Fruit fly (Drosophila melanogaster): Measurements from ENCODE around the gene CG31128.

DNA sequence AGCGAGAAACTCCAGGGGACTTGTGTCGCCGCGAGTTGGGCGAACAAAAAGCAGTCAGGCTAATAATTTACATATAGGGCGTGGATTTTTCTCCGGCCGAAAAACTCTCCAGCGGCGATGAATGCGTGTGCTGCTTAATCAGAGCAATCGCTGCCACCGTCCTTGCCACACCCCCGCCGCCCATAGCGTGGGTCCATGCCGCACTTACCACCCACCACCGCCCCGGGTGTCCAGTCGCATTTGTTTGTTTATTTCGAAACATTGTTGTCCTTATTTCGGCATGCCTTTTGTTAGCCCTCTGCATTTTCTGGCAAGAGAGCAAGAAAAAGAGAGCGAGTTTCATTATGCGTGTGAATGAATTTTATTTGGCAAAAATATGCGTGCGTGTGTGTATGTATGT, 11.3 kb upstream of the CG31128 start:
- TF ChIP-seq zfh1 (GFP tag; IDR thresholded peaks at IDR 0.05): no peak
- TF ChIP-seq CG11695 (GFP tag; IDR thresholded peaks at IDR 0.05): no peak
- TF ChIP-seq CG14441 (GFP tag; IDR thresholded peaks at IDR 0.05): no peak
- TF ChIP-seq Hr78 (GFP tag; optimal IDR thresholded peaks at IDR 0.05): no peak
- TF ChIP-seq zf30C (GFP tag; optimal IDR thresholded peaks at IDR 0.05): no peak
- no peak for TF ChIP-seq tap (tag; optimal IDR thresholded peaks at IDR 0.05)
- TF ChIP-seq CG1024 (GFP tag; IDR thresholded peaks at IDR 0.05): no peak
- TF ChIP-seq vfl (GFP tag; optimal IDR thresholded peaks at IDR 0.05): no peak

All from whole organism, embryonic.